Worm (Caenorhabditis elegans): ENCODE results near the gene T01D3.3.

T01D3.3 gene

ce11 chrV:13657291-13657690 is 46.8 kb upstream of the T01D3.3 start:
- TF ChIP-seq daf-19 (GFP tag; conservative IDR thresholded peaks at IDR 0.05): no peak
- no peak for TF ChIP-seq ceh-28 (tag; optimal IDR thresholded peaks at IDR 0.05)
- TF ChIP-seq lir-3 (tag; optimal IDR thresholded peaks at IDR 0.05): no peak
- TF ChIP-seq ceh-62 (tag; optimal IDR thresholded peaks at IDR 0.05): no peak
- TF ChIP-seq zip-2 (tag; optimal IDR thresholded peaks at IDR 0.05): peak; percentile 5
- TF ChIP-seq skn-1 (tag; optimal IDR thresholded peaks at IDR 0.05): no peak
- no peak for TF ChIP-seq Y48G9A.11 (GFP tag; IDR thresholded peaks at IDR 0.05)
- TF ChIP-seq lsy-2 (tag; optimal IDR thresholded peaks at IDR 0.05): peak in 1 of 2 experiments; percentile 68
- TF ChIP-seq lin-1 (GFP tag; IDR thresholded peaks at IDR 0.05): peak; percentile 83
- TF ChIP-seq ceh-20 (GFP tag; IDR thresholded peaks at IDR 0.05): peak; percentile 88
- no peak for TF ChIP-seq tag-97 (GFP tag; IDR thresholded peaks at IDR 0.05)
- TF ChIP-seq madf-5 (GFP tag; IDR thresholded peaks at IDR 0.05): no peak
- no peak for TF ChIP-seq F10B5.3 (tag; optimal IDR thresholded peaks at IDR 0.05)
- TF ChIP-seq nhr-48 (tag; optimal IDR thresholded peaks at IDR 0.05): peak; percentile 80
- peak; percentile 64 for TF ChIP-seq nhr-10 (tag; optimal IDR thresholded peaks at IDR 0.05)
- no peak for TF ChIP-seq Y5F2A.4 (GFP tag; optimal IDR thresholded peaks at IDR 0.05)
- TF ChIP-seq dmd-8 (GFP tag; IDR thresholded peaks at IDR 0.05): no peak
- peak; percentile 36 for TF ChIP-seq mes-2 (tag; optimal IDR thresholded peaks at IDR 0.05; ENCODE audit: poor library complexity, severe bottlenecking)
- TF ChIP-seq snpc-4 (tag; optimal IDR thresholded peaks at IDR 0.05): no peak
- no peak for TF ChIP-seq daf-16 (GFP tag; optimal IDR thresholded peaks at IDR 0.05)
- peak; percentile 80 for TF ChIP-seq daf-16 (tag; optimal IDR thresholded peaks at IDR 0.05)
- no peak for TF ChIP-seq rbr-2 (tag; optimal IDR thresholded peaks at IDR 0.05)
- no peak for TF ChIP-seq ZK337.2 (GFP tag; IDR thresholded peaks at IDR 0.05)
- TF ChIP-seq ZK546.5 (tag; optimal IDR thresholded peaks at IDR 0.05): no peak
- no peak for TF ChIP-seq ces-1 (GFP tag; optimal IDR thresholded peaks at IDR 0.05)
- no peak for TF ChIP-seq vab-7 (GFP tag; IDR thresholded peaks at IDR 0.05)
- TF ChIP-seq ceh-44 (GFP tag; IDR thresholded peaks at IDR 0.05): no peak
- peak; percentile 73 for TF ChIP-seq jun-1 (tag; optimal IDR thresholded peaks at IDR 0.05)
- peak; percentile 99 for TF ChIP-seq aha-1 (tag)
- TF ChIP-seq unc-62 (GFP tag; optimal IDR thresholded peaks at IDR 0.05 in 1 of 2): peak in 1 of 2 experiments; percentile 97
- TF ChIP-seq unc-62 (tag; optimal IDR thresholded peaks at IDR 0.05): no peak
- TF ChIP-seq saeg-2 (GFP tag; IDR thresholded peaks at IDR 0.05): 0 out of 2 replicates have a peak, but pooled peaks have one; percentile 12
- TF ChIP-seq hlh-30 (tag; optimal IDR thresholded peaks at IDR 0.05; ENCODE audit: insufficient read depth): peak; percentile 96
- TF ChIP-seq lin-15B (tag; optimal IDR thresholded peaks at IDR 0.05): no peak
- TF ChIP-seq dmd-9 (GFP tag; IDR thresholded peaks at IDR 0.05): 0 out of 2 replicates have a peak, but pooled peaks have one; percentile 10
- peak; percentile 93 for TF ChIP-seq nhr-28 (tag; optimal IDR thresholded peaks at IDR 0.05)
- TF ChIP-seq aly-2 (tag; optimal IDR thresholded peaks at IDR 0.05): no peak
- TF ChIP-seq D1046.2 (GFP tag; IDR thresholded peaks at IDR 0.05): no peak
- TF ChIP-seq mep-1 (tag; optimal IDR thresholded peaks at IDR 0.05): peak; percentile 50
- no peak for TF ChIP-seq attf-4 (tag; optimal IDR thresholded peaks at IDR 0.05)
- peak; percentile 96 for TF ChIP-seq dmd-6 (GFP tag; IDR thresholded peaks at IDR 0.05)
- TF ChIP-seq Y105C5A.15 (GFP tag; IDR thresholded peaks at IDR 0.05): no peak
- no peak for TF ChIP-seq zfp-2 (tag; optimal IDR thresholded peaks at IDR 0.05)
- TF ChIP-seq unc-130 (GFP tag; optimal IDR thresholded peaks at IDR 0.05): no peak
- no peak for TF ChIP-seq lin-39 (tag; optimal IDR thresholded peaks at IDR 0.05)
- peak; percentile 81 for TF ChIP-seq mdt-29 (GFP tag; IDR thresholded peaks at IDR 0.05)
- no peak for TF ChIP-seq ceh-82 (tag; optimal IDR thresholded peaks at IDR 0.05)
- TF ChIP-seq nhr-42 (GFP tag; IDR thresholded peaks at IDR 0.05): 0 out of 2 replicates have a peak, but pooled peaks have one; percentile 36
- no peak for TF ChIP-seq R02D3.7 (tag; optimal IDR thresholded peaks at IDR 0.05)
- TF ChIP-seq lin-29 (GFP tag; IDR thresholded peaks at IDR 0.05): peak; percentile 69; the same call in 1 of the 2 replicates
- no peak for TF ChIP-seq fos-1 (tag; optimal IDR thresholded peaks at IDR 0.05)
- TF ChIP-seq pqm-1 (tag; optimal IDR thresholded peaks at IDR 0.05): peak; percentile 17
- TF ChIP-seq T20F7.1 (GFP tag; optimal IDR thresholded peaks at IDR 0.05): peak; percentile 50
- no peak for TF ChIP-seq snpc-1.2 (GFP tag; IDR thresholded peaks at IDR 0.05)

Data from whole organism, L4 larva.